Worm (Caenorhabditis elegans) whole organism, L4 larva: ENCODE results near the gene swt-5.

Experiments
- F10B5.3 ChIP-seq: sonication (generic microtip); optimal IDR thresholded peaks from 2 replicates; lab custom pipeline; 2016; ENCODE audit warnings: mild to moderate bottlenecking, missing genetic modification characterization, missing compliant biosample characterization
- F49E8.2 ChIP-seq: sonication (generic microtip); optimal IDR thresholded peaks from 2 replicates; lab custom pipeline; 2016; ENCODE audit warnings: missing compliant biosample characterization, mild to moderate bottlenecking, missing genetic modification characterization, borderline replicate concordance
- T20F7.1 ChIP-seq: fragments of 200-800 bp; sonication (Bioruptor generic); optimal IDR thresholded peaks from 2 replicates; lab custom pipeline; 2018; ENCODE audit warnings: mild to moderate bottlenecking, missing genetic modification characterization, missing compliant biosample characterization
- Y48G9A.11 ChIP-seq: fragments of 200-800 bp; sonication (Bioruptor generic); IDR thresholded peaks from 2 replicates; pipeline ENCODE4 v1.3.6; 2022; ENCODE audit warnings: missing genetic modification reagents, missing genetic modification characterization, missing compliant biosample characterization
- Y75B8A.6 ChIP-seq: fragments of 200-800 bp; sonication (Bioruptor generic); IDR thresholded peaks from 2 replicates; pipeline ENCODE4 v1.3.6; 2022; ENCODE audit warnings: missing genetic modification reagents, missing genetic modification characterization, missing compliant biosample characterization
- ZK546.5 ChIP-seq, 2 experiments: sonication (generic microtip); optimal IDR thresholded peaks; 2 replicates each; lab custom pipeline; 2017; ENCODE audit warnings: missing biosample characterization in 2 of 2, missing genetic modification characterization in 2 of 2
- aha-1 ChIP-seq: fragments of 150-350 bp; peaks from one replicate; lab custom pipeline; 2014; ENCODE audit warnings: missing biosample characterization, missing genetic modification characterization
- aly-2 ChIP-seq: sonication (generic microtip); optimal IDR thresholded peaks from 2 replicates; lab custom pipeline; 2018; ENCODE audit warnings: missing biosample characterization, missing genetic modification characterization
- ama-1 ChIP-seq: fragments of 150-350 bp; optimal IDR thresholded peaks from 2 replicates; lab custom pipeline; 2014; ENCODE audit warnings: inconsistent platforms, mixed read lengths
- attf-4 ChIP-seq: sonication (generic microtip); optimal IDR thresholded peaks from 3 replicates; lab custom pipeline; 2017; ENCODE audit warnings: missing biosample characterization, missing genetic modification characterization
- ceh-32 ChIP-seq: sonication (generic microtip); optimal IDR thresholded peaks from 2 replicates; lab custom pipeline; 2016; ENCODE audit warnings: mild to moderate bottlenecking, missing genetic modification characterization, missing compliant biosample characterization; ENCODE audit not compliant: poor library complexity
- ceh-82 ChIP-seq: sonication (generic microtip); optimal IDR thresholded peaks from 2 replicates; lab custom pipeline; 2017; ENCODE audit warnings: missing biosample characterization, missing genetic modification characterization
- dmd-6 ChIP-seq: fragments of 200-800 bp; sonication (Bioruptor generic); IDR thresholded peaks from 2 replicates; pipeline ENCODE4 v1.3.6; 2022; ENCODE audit warnings: missing genetic modification reagents, missing genetic modification characterization, missing compliant biosample characterization
- dpl-1 ChIP-seq: fragments of 150-350 bp; optimal IDR thresholded peaks from 2 replicates; lab custom pipeline; 2014; ENCODE audit warnings: missing biosample characterization, missing genetic modification reagents, missing genetic modification characterization
- duxl-1 ChIP-seq: sonication (generic microtip); optimal IDR thresholded peaks from 2 replicates; lab custom pipeline; 2016; ENCODE audit warnings: mild to moderate bottlenecking, missing genetic modification characterization, moderate library complexity, missing compliant biosample characterization; ENCODE audit not compliant: poor library complexity
- dve-1 ChIP-seq: sonication (generic microtip); optimal IDR thresholded peaks from 2 replicates; lab custom pipeline; 2017; ENCODE audit warnings: antibody characterized with exemption, mild to moderate bottlenecking, missing genetic modification characterization, missing compliant biosample characterization; ENCODE audit not compliant: insufficient read depth
- egl-43 ChIP-seq: fragments of 200-800 bp; sonication (Bioruptor generic); IDR thresholded peaks from 2 replicates; pipeline ENCODE4 v1.3.6; 2022; ENCODE audit warnings: missing genetic modification reagents, missing genetic modification characterization, missing compliant biosample characterization
- fos-1 ChIP-seq: fragments of 150-350 bp; optimal IDR thresholded peaks from 2 replicates; lab custom pipeline; 2014; ENCODE audit warnings: missing biosample characterization, missing genetic modification characterization
- hif-1 ChIP-seq, 2 experiments: sonication (generic microtip); optimal IDR thresholded peaks; 2 replicates each; lab custom pipeline; 2016 to 2017; ENCODE audit warnings: missing compliant biosample characterization in 2 of 2, missing genetic modification characterization in 2 of 2, missing genetic modification reagents in 2 of 2, missing genotype in 2 of 2, mild to moderate bottlenecking in 1 of 2
- hlh-11 ChIP-seq: fragments of 200-800 bp; sonication (Bioruptor generic); optimal IDR thresholded peaks from 2 replicates; lab custom pipeline; 2018; ENCODE audit warnings: mild to moderate bottlenecking, missing genetic modification characterization, missing compliant biosample characterization
- hmg-1.1 ChIP-seq: fragments of 200-800 bp; sonication (Bioruptor generic); IDR thresholded peaks from 2 replicates; pipeline ENCODE4 v1.3.6; 2022; ENCODE audit warnings: missing genetic modification reagents, missing genetic modification characterization, missing compliant biosample characterization
- lim-7 ChIP-seq: fragments of 200-800 bp; sonication (Bioruptor generic); IDR thresholded peaks from 2 replicates; pipeline ENCODE4 v1.3.6; 2022; ENCODE audit warnings: missing genetic modification characterization, missing compliant biosample characterization
- lin-39 ChIP-seq: fragments of 150-350 bp; optimal IDR thresholded peaks from 2 replicates; lab custom pipeline; 2014; ENCODE audit warnings: missing biosample characterization, missing genetic modification reagents, missing genetic modification characterization
- lir-3 ChIP-seq: sonication (generic microtip); optimal IDR thresholded peaks from 2 replicates; lab custom pipeline; 2016; ENCODE audit warnings: mild to moderate bottlenecking, missing genetic modification characterization, missing compliant biosample characterization
- mdt-29 ChIP-seq: fragments of 200-800 bp; sonication (Bioruptor generic); IDR thresholded peaks from 2 replicates; pipeline ENCODE4 v1.3.6; 2022; ENCODE audit warnings: missing genetic modification reagents, missing genetic modification characterization, missing compliant biosample characterization
- mep-1 ChIP-seq: fragments of 150-350 bp; sonication (generic microtip); optimal IDR thresholded peaks from 3 replicates; lab custom pipeline; 2014; ENCODE audit warnings: missing biosample characterization, missing genetic modification characterization
- mes-2 ChIP-seq: sonication (generic microtip); optimal IDR thresholded peaks from 2 replicates; lab custom pipeline; 2016; ENCODE audit warnings: missing genotype, mild to moderate bottlenecking, missing genetic modification characterization, missing compliant biosample characterization; ENCODE audit not compliant: poor library complexity, severe bottlenecking
- nhr-237 ChIP-seq: sonication (generic microtip); optimal IDR thresholded peaks from 2 replicates; lab custom pipeline; 2017; ENCODE audit warnings: missing biosample characterization, missing genetic modification characterization
- nhr-28 ChIP-seq: fragments of 150-350 bp; optimal IDR thresholded peaks from 2 replicates; lab custom pipeline; 2014; ENCODE audit warnings: missing biosample characterization, missing genetic modification characterization
- nhr-41 ChIP-seq: fragments of 200-800 bp; sonication (Bioruptor generic); IDR thresholded peaks from 2 replicates; pipeline ENCODE4 v1.3.6; 2022; ENCODE audit warnings: missing genetic modification reagents, missing genetic modification characterization, missing compliant biosample characterization
- nhr-42 ChIP-seq: fragments of 200-800 bp; sonication (Bioruptor generic); IDR thresholded peaks from 2 replicates; pipeline ENCODE4 v1.3.6; 2022; ENCODE audit warnings: missing genetic modification characterization, missing compliant biosample characterization
- nhr-48 ChIP-seq: sonication (generic microtip); optimal IDR thresholded peaks from 2 replicates; lab custom pipeline; 2016; ENCODE audit warnings: mild to moderate bottlenecking, missing genetic modification characterization, missing compliant biosample characterization
- nhr-6 ChIP-seq: fragments of 150-350 bp; optimal IDR thresholded peaks from 2 replicates; lab custom pipeline; 2014; ENCODE audit warnings: missing biosample characterization, missing genetic modification characterization
- nhr-76 ChIP-seq: fragments of 150-350 bp; optimal IDR thresholded peaks from 2 replicates; lab custom pipeline; 2014; ENCODE audit warnings: missing biosample characterization, missing genetic modification characterization
- nhr-77 ChIP-seq: fragments of 150-350 bp; optimal IDR thresholded peaks from 2 replicates; lab custom pipeline; 2014; ENCODE audit warnings: missing biosample characterization, missing genetic modification characterization
- pha-4 ChIP-seq, 2 experiments: fragments of 150-350 bp in 1 of 2; fragments of 200-800 bp in 1 of 2; sonication (Bioruptor generic) in 1 of 2; IDR thresholded peaks in 1 of 2; optimal IDR thresholded peaks in 1 of 2; 2 replicates each; pipeline versions ENCODE4 v1.3.6 to Lab custom; 2014 to 2022; ENCODE audit warnings: missing genetic modification characterization in 2 of 2, missing genetic modification reagents in 2 of 2, missing biosample characterization in 1 of 2, missing compliant biosample characterization in 1 of 2
- php-3 ChIP-seq: fragments of 200-800 bp; sonication (Bioruptor generic); IDR thresholded peaks from 2 replicates; pipeline ENCODE4 v1.3.6; 2022; ENCODE audit warnings: missing genetic modification reagents, missing genetic modification characterization, missing compliant biosample characterization
- pqm-1 ChIP-seq: sonication (generic microtip); optimal IDR thresholded peaks from 2 replicates; lab custom pipeline; 2017; ENCODE audit warnings: missing biosample characterization, missing genetic modification characterization
- rbr-2 ChIP-seq: sonication (generic microtip); optimal IDR thresholded peaks from 2 replicates; lab custom pipeline; 2016; ENCODE audit warnings: missing genotype, missing genetic modification characterization, missing compliant biosample characterization
- snpc-1.2 ChIP-seq: fragments of 200-800 bp; sonication (Bioruptor generic); IDR thresholded peaks from 2 replicates; pipeline ENCODE4 v1.3.6; 2022; ENCODE audit warnings: missing genetic modification reagents, missing genetic modification characterization, missing compliant biosample characterization
- snpc-4 ChIP-seq: fragments of 150-350 bp; optimal IDR thresholded peaks from 2 replicates; lab custom pipeline; 2014; ENCODE audit warnings: missing biosample characterization, missing genetic modification characterization
- spr-3 ChIP-seq: fragments of 200-800 bp; sonication (Bioruptor generic); optimal IDR thresholded peaks from 2 replicates; lab custom pipeline; 2018; ENCODE audit warnings: mild to moderate bottlenecking, missing genetic modification characterization, missing compliant biosample characterization
- tag-97 ChIP-seq: fragments of 200-800 bp; sonication (Bioruptor generic); IDR thresholded peaks from 2 replicates; pipeline ENCODE4 v1.3.6; 2022; ENCODE audit warnings: missing genetic modification characterization, missing compliant biosample characterization
- vab-7 ChIP-seq: fragments of 200-800 bp; sonication (Bioruptor generic); IDR thresholded peaks from 2 replicates; pipeline ENCODE4 v1.3.6; 2022; ENCODE audit warnings: missing genetic modification reagents, missing genetic modification characterization, missing compliant biosample characterization
- zfp-2 ChIP-seq: sonication (generic microtip); optimal IDR thresholded peaks from 2 replicates; lab custom pipeline; 2016; ENCODE audit warnings: mild to moderate bottlenecking, missing genetic modification characterization, missing compliant biosample characterization
- zip-11 ChIP-seq: fragments of 200-800 bp; sonication (Bioruptor generic); IDR thresholded peaks from 2 replicates; pipeline ENCODE4 v1.3.6; 2022; ENCODE audit warnings: missing genetic modification characterization, missing compliant biosample characterization
- ztf-11 ChIP-seq: fragments of 150-350 bp; optimal IDR thresholded peaks from 2 replicates; lab custom pipeline; 2014; ENCODE audit warnings: missing biosample characterization, missing genetic modification characterization

The swt-5 gene

DNA sequence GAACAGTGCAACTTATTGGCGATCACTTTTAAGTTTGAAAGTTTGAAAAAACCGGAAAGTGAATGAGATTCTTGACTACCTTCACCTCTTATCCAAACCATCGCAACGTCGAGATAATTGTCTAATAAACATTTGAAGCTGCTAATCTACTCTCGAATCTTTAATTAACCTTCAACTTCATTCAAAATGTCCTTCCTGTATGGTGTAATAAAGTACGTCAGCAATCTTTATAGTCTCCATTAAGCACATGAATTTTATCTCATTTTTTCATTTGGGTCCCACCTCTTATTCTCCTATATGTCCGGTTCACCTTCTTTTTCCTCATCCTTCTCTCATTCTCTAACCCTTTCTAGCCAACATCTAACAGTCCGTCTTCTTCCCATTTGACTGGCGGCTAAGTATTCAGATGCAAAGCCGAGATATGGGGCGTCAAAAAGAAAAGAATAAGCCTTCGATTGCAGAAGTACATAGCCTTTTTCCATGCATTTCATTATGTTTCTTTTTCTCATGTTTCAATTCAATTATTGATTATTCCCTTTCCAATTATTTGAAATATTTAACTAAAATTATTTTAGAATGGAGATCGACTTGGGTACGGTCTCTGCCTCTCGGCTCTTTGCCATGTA lies at the start of gene swt-5:
TSS of gene swt-5 (plus strand) at position 576 of the 626 bp plus-strand sequence.
- TF ChIP-seq aly-2 (tag; lab: Kevin White, UChicago) (no peak), nhr-48 (tag; lab: Kevin White, UChicago) (no peak), snpc-1.2 (GFP tag; lab: Robert Waterston, UW) (no peak), dpl-1 (GFP tag; lab: Kevin White, UChicago) (no peak), tag-97 (no peak), snpc-4 (tag; lab: Kevin White, UChicago) (no peak), ztf-11 (tag; lab: Kevin White, UChicago) (no peak), fos-1 (tag; lab: Kevin White, UChicago) (no peak), egl-43 (GFP tag; lab: Robert Waterston, UW) (no peak), mes-2 (no peak), attf-4 (tag; lab: Kevin White, UChicago) (no peak), pqm-1 (tag; lab: Kevin White, UChicago) (no peak), spr-3 (GFP tag; lab: Kevin White, UChicago) (no peak), pha-4 (GFP tag; IDR thresholded peaks at IDR 0.05; lab: Robert Waterston, UW) (no peak), pha-4 (tag; optimal IDR thresholded peaks at IDR 0.05; lab: Kevin White, UChicago) (no peak), Y48G9A.11 (GFP tag; lab: Robert Waterston, UW) (no peak), nhr-6 (tag; lab: Kevin White, UChicago) (no peak), nhr-77 (tag; lab: Kevin White, UChicago) (no peak), F10B5.3 (tag; lab: Kevin White, UChicago) (no peak), nhr-41 (GFP tag; lab: Robert Waterston, UW) (no peak), lin-39 (no peak)

DNA sequence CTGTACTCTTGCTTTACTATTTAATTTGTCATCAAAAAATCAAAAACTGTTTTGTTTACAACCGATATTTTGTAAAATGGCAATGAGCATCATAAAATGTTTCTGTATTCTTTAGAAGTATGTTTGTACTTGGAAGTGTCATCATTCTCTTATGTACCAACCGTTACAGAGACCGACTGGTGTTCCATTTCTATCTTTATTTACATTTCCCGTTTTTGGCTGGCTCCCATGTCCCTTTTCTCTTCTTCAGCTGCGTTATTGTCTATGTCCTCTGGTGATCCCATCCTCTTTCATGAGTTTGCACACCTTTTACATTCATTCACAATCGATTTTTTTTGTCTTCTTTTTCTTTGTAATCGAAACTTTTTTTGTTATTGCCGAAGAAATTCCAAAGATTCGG lies 49.7 kb upstream of the swt-5 start:
- TF ChIP-seq nhr-6 (tag; lab: Kevin White, UChicago) (peak; percentile 22), vab-7 (no peak), rbr-2 (tag; lab: Kevin White, UChicago) (no peak), nhr-76 (no peak), pha-4 (GFP tag; IDR thresholded peaks at IDR 0.05; lab: Robert Waterston, UW) (no peak), pha-4 (tag; optimal IDR thresholded peaks at IDR 0.05; lab: Kevin White, UChicago) (peak; percentile 94), ceh-32 (tag; lab: Kevin White, UChicago) (no peak), F49E8.2 (no peak), php-3 (GFP tag; lab: Robert Waterston, UW) (no peak), nhr-42 (no peak), hlh-11 (tag; lab: Kevin White, UChicago) (no peak), mep-1 (tag; lab: Kevin White, UChicago) (no peak)

DNA sequence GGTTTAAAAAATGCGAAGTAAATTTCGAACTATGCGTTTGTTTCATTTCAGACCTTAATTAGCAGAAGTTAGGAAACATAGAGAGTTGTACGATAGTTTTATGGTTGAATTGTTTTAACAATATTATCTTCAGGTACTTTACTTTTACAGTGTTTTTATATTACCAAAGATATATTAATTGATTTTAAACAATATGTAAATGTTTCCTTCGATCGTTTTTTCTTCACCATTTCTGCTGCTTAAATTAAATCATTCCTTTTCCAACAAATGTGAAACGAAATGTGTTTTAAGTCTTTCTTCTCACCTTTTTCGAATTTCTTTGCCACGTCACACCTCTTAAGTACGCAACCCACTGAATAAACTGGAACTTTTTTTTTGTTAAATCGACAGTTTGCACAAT lies 47.9 kb upstream of the swt-5 start:
- TF ChIP-seq nhr-237 (tag; lab: Kevin White, UChicago) (no peak), Y75B8A.6 (no peak), lim-7 (GFP tag; lab: Robert Waterston, UW) (no peak), F10B5.3 (tag; lab: Kevin White, UChicago) (no peak), aha-1 (tag; lab: Kevin White, UChicago) (peak; percentile 93)

DNA sequence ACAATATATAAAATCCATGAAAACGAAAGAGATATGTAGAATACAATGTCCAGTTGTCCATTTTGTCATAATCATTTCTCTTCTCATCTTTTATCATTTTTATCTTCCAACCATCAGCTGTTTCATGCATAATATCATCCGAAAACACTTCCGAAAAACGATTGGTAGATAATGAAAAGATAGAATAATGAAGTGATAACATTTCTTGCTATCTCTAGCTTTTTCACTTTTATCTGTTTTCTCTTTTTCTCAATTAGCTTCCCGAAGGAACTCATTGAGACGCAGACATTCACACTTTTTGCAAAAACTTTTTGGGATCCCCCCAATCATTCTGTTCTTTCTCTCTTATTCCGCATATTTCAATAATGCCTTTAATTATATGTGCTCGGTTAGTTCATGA lies 47.3 kb upstream of the swt-5 start:
- TF ChIP-seq duxl-1 (tag; lab: Kevin White, UChicago) (no peak), T20F7.1 (GFP tag; lab: Kevin White, UChicago) (no peak), nhr-76 (no peak), hmg-1.1 (no peak), hlh-11 (tag; lab: Kevin White, UChicago) (peak; percentile 42), ama-1 (no peak), dve-1 (tag; lab: Kevin White, UChicago) (peak; percentile 56), zip-11 (GFP tag; lab: Robert Waterston, UW) (no peak), dmd-6 (GFP tag; lab: Robert Waterston, UW) (no peak), zfp-2 (no peak), ceh-82 (tag; lab: Kevin White, UChicago) (no peak), nhr-28 (tag; lab: Kevin White, UChicago) (peak; percentile 42), php-3 (GFP tag; lab: Robert Waterston, UW) (no peak), lir-3 (tag; lab: Kevin White, UChicago) (no peak), mdt-29 (GFP tag; lab: Robert Waterston, UW) (no peak), nhr-6 (tag; lab: Kevin White, UChicago) (no peak), hif-1 (tag; optimal IDR thresholded peaks at IDR 0.05; lab: Kevin White, UChicago) (no peak), aha-1 (tag; lab: Kevin White, UChicago) (no peak), ZK546.5 (tag; optimal IDR thresholded peaks at IDR 0.05; lab: Kevin White, UChicago) (no peak)
